Worm (Caenorhabditis elegans) whole organism, L1 larva: ENCODE data around the gene ZK1240.3.

Experiments used
- Y116A8C.19 ChIP-seq: sonication (generic microtip); optimal IDR thresholded peaks from 2 replicates; lab custom pipeline; 2016; ENCODE audit warnings: missing compliant biosample characterization, missing genetic modification characterization, borderline replicate concordance
- ama-1 ChIP-seq: fragments of 150-350 bp; optimal IDR thresholded peaks from 2 replicates; lab custom pipeline; 2014
- ceh-8 ChIP-seq: fragments of 200-800 bp; sonication (Bioruptor generic); optimal IDR thresholded peaks from 2 replicates; lab custom pipeline; 2018; ENCODE audit warnings: mild to moderate bottlenecking, missing genetic modification characterization, moderate library complexity, missing compliant biosample characterization
- egl-27 ChIP-seq, 2 experiments: fragments of 150-350 bp in 1 of 2; sonication (generic microtip); optimal IDR thresholded peaks; 3 replicates each; lab custom pipeline; 2017 to 2018; ENCODE audit warnings: missing biosample characterization in 2 of 2, missing genetic modification characterization in 2 of 2, missing genetic modification reagents in 2 of 2
- elt-3 ChIP-seq, 6 experiments: fragments of 150-350 bp in 1 of 6; sonication (generic microtip); optimal IDR thresholded peaks; 2 replicates each; lab custom pipeline; 2017 to 2018; ENCODE audit warnings: missing biosample characterization in 6 of 6, missing genetic modification characterization in 6 of 6, inconsistent platforms in 1 of 6
- nhr-90 ChIP-seq: sonication (generic microtip); optimal IDR thresholded peaks from 2 replicates; lab custom pipeline; 2016; ENCODE audit warnings: mild to moderate bottlenecking, missing genetic modification characterization, missing compliant biosample characterization; ENCODE audit not compliant: poor library complexity
- rnt-1 ChIP-seq: sonication (generic microtip); optimal IDR thresholded peaks from 2 replicates; lab custom pipeline; 2016; ENCODE audit warnings: mild to moderate bottlenecking, missing genetic modification characterization, moderate library complexity, missing compliant biosample characterization

ce11 chrII:2289441-2289840 lies 30.7 kb upstream of the ZK1240.3 start:
- TF ChIP-seq egl-27 (tag; optimal IDR thresholded peaks at IDR 0.05; lab: Kevin White, UChicago) = no peak
- TF ChIP-seq rnt-1 (tag; lab: Kevin White, UChicago) = no peak
- TF ChIP-seq Y116A8C.19 = no peak
- TF ChIP-seq elt-3 (tag; optimal IDR thresholded peaks at IDR 0.05; lab: Kevin White, UChicago) = no peak
- no peak for TF ChIP-seq ama-1 (lab: Kevin White, UChicago)
- no peak for TF ChIP-seq ceh-8 (GFP tag; lab: Kevin White, UChicago)
- TF ChIP-seq nhr-90 (tag; lab: Kevin White, UChicago) = no peak
